Worm (Caenorhabditis elegans) whole organism, L2 larva: ENCODE results near the gene nova-1.

Experiments
- C34F6.9 ChIP-seq: fragments of 150-350 bp; optimal IDR thresholded peaks from 2 replicates; lab custom pipeline; 2014; ENCODE audit warnings: missing biosample characterization, missing genetic modification characterization
- blmp-1 ChIP-seq: sonication (generic microtip); optimal IDR thresholded peaks from 2 replicates; lab custom pipeline; 2017; ENCODE audit warnings: missing genetic modification characterization, mild to moderate bottlenecking, missing compliant biosample characterization, antibody characterized with exemption, moderate library complexity; ENCODE audit not compliant: insufficient read depth
- nhr-129 ChIP-seq: fragments of 150-350 bp; optimal IDR thresholded peaks from 2 replicates; lab custom pipeline; 2014; ENCODE audit warnings: missing biosample characterization, missing genetic modification characterization
- nhr-21 ChIP-seq: fragments of 150-350 bp; optimal IDR thresholded peaks from 2 replicates; lab custom pipeline; 2014; ENCODE audit warnings: missing biosample characterization, missing genetic modification characterization

nova-1 gene

ce11 chrV:18021464-18021863 is 60.3 kb downstream of the nova-1 start:
- peak; percentile 40 for TF ChIP-seq C34F6.9 (tag; lab: Kevin White, UChicago)
- no peak for TF ChIP-seq nhr-21 (tag; lab: Kevin White, UChicago)
- peak; percentile 2 for TF ChIP-seq blmp-1 (tag; lab: Kevin White, UChicago)
- TF ChIP-seq nhr-129 (tag; lab: Kevin White, UChicago): no peak
- TF ChIP-seq, all 48 proteins: peak for 2
